Worm (Caenorhabditis elegans): Measurements from ENCODE around the gene T24C4.2.

T24C4.2 gene

ce11 chrIII:856908-857307, 12.9 kb downstream of the T24C4.2 start:
- TF ChIP-seq die-1 (tag; optimal IDR thresholded peaks at IDR 0.05) (no peak), hlh-26 (GFP tag; conservative IDR thresholded peaks at IDR 0.05) (no peak)

- TF ChIP-seq lin-54 (GFP tag; optimal IDR thresholded peaks at IDR 0.05) (no peak), ets-4 (GFP tag; optimal IDR thresholded peaks at IDR 0.05) (no peak), K12H6.12 (tag; optimal IDR thresholded peaks at IDR 0.05) (no peak), nfya-1 (tag; optimal IDR thresholded peaks at IDR 0.05; ENCODE audit: borderline replicate concordance, insufficient read depth) (no peak), ceh-91 (GFP tag; IDR thresholded peaks at IDR 0.05) (no peak), snpc-1.1 (tag; optimal IDR thresholded peaks at IDR 0.05; ENCODE audit: insufficient read depth) (no peak), Y67H2A.10 (GFP tag; conservative IDR thresholded peaks at IDR 0.05) (no peak), lin-26 (GFP tag; IDR thresholded peaks at IDR 0.05) (no peak), F55B11.4 (tag; optimal IDR thresholded peaks at IDR 0.05; ENCODE audit: borderline replicate concordance, insufficient read depth) (no peak), nhr-90 (tag; optimal IDR thresholded peaks at IDR 0.05) (no peak), lsy-27 (tag; optimal IDR thresholded peaks at IDR 0.05; ENCODE audit: borderline replicate concordance, insufficient read depth) (no peak), snpc-1.3 (tag; optimal IDR thresholded peaks at IDR 0.05; ENCODE audit: insufficient read depth) (no peak), rec-8 (tag; optimal IDR thresholded peaks at IDR 0.05) (no peak), egl-18 (GFP tag; IDR thresholded peaks at IDR 0.05) (no peak), hmg-20 (GFP tag; IDR thresholded peaks at IDR 0.05) (no peak), unc-130 (GFP tag; optimal IDR thresholded peaks at IDR 0.05) (no peak)
These were observed 13.5 kb downstream of the T24C4.2 start, which contains the start of gene K02F3.12 for ce11 chrIII:856260-856659. K02F3.12 (plus strand) TSS chrIII:856560.

ce11 chrIII:853859-854359, 15.9 kb downstream of the T24C4.2 start, which contains the start of the genes rnp-5 and tag-51:
rnp-5 (minus strand) TSS chrIII:853909.
tag-51 (plus strand) TSS chrIII:854221.
- TF ChIP-seq ceh-79 (tag; optimal IDR thresholded peaks at IDR 0.05) (no peak), attf-3 (GFP tag; conservative IDR thresholded peaks at IDR 0.05) (peak; percentile 89)

- TF ChIP-seq hmg-20 (GFP tag; IDR thresholded peaks at IDR 0.05) (no peak), repo-1 (tag; optimal IDR thresholded peaks at IDR 0.05) (no peak), lin-35 (GFP tag; optimal IDR thresholded peaks at IDR 0.05) (no peak), egrh-3 (GFP tag; IDR thresholded peaks at IDR 0.05) (peak; percentile 73; the same call in 1 of the 2 replicates), fkh-3 (tag; optimal IDR thresholded peaks at IDR 0.05) (no peak), zfh-2 (GFP tag; conservative IDR thresholded peaks at IDR 0.05) (peak; percentile 91), F39B2.1 (GFP tag; IDR thresholded peaks at IDR 0.05) (no peak)
These were observed 16.4 kb downstream of the T24C4.2 start for ce11 chrIII:853414-853813.

ce11 chrIII:852296-852695, 17.5 kb downstream of the T24C4.2 start, which contains the start of gene moma-1:
moma-1 (minus strand) TSS chrIII:852396.
- no peak for TF ChIP-seq T26A5.8 (tag; optimal IDR thresholded peaks at IDR 0.05)
- TF ChIP-seq nhr-179 (tag; optimal IDR thresholded peaks at IDR 0.05), result no peak
- TF ChIP-seq him-1 (tag; optimal IDR thresholded peaks at IDR 0.05), result no peak
- no peak for TF ChIP-seq C06A6.2 (GFP tag; conservative IDR thresholded peaks at IDR 0.05)
- TF ChIP-seq nhr-27 (tag; optimal IDR thresholded peaks at IDR 0.05), result no peak
- no peak for TF ChIP-seq mel-28 (tag; optimal IDR thresholded peaks at IDR 0.05; ENCODE audit: borderline replicate concordance)
- TF ChIP-seq ztf-3 (GFP tag; optimal IDR thresholded peaks at IDR 0.05), result no peak
- TF ChIP-seq let-526 (GFP tag; IDR thresholded peaks at IDR 0.05), result no peak
- TF ChIP-seq snpc-3.4 (tag; optimal IDR thresholded peaks at IDR 0.05), result peak; percentile 35
- no peak for TF ChIP-seq B0336.3 (GFP tag; IDR thresholded peaks at IDR 0.05)
- no peak for TF ChIP-seq lin-54 (GFP tag; optimal IDR thresholded peaks at IDR 0.05)
- peak; percentile 14; the same call in 1 of the 2 replicates for TF ChIP-seq madf-6 (GFP tag; IDR thresholded peaks at IDR 0.05)
- TF ChIP-seq ets-4 (GFP tag; optimal IDR thresholded peaks at IDR 0.05), result no peak
- TF ChIP-seq snpc-1.1 (tag; optimal IDR thresholded peaks at IDR 0.05; ENCODE audit: insufficient read depth), result no peak
- TF ChIP-seq F33H1.4 (GFP tag; IDR thresholded peaks at IDR 0.05), result no peak
- no peak for TF ChIP-seq F22D6.2 (tag; optimal IDR thresholded peaks at IDR 0.05)
- no peak for TF ChIP-seq dox-1 (GFP tag; IDR thresholded peaks at IDR 0.05)
- no peak for TF ChIP-seq mcd-1 (GFP tag; IDR thresholded peaks at IDR 0.05)

Measured in whole organism, young adult.